Worm (Caenorhabditis elegans): Measurements from ENCODE around the gene smrc-1.

ce11 chrIII:6436308-6436707 is 45.6 kb downstream of the smrc-1 start, which contains the start of gene C05D11.1:
- TF ChIP-seq W03F9.2 (tag; optimal IDR thresholded peaks at IDR 0.05) (no peak), him-1 (tag; optimal IDR thresholded peaks at IDR 0.05) (no peak)
